Worm (Caenorhabditis elegans): Measurements from ENCODE around the gene nhr-59.
A peak's percentile ranks its signal among the peaks of the same experiment; 100 is the strongest.

DNA sequence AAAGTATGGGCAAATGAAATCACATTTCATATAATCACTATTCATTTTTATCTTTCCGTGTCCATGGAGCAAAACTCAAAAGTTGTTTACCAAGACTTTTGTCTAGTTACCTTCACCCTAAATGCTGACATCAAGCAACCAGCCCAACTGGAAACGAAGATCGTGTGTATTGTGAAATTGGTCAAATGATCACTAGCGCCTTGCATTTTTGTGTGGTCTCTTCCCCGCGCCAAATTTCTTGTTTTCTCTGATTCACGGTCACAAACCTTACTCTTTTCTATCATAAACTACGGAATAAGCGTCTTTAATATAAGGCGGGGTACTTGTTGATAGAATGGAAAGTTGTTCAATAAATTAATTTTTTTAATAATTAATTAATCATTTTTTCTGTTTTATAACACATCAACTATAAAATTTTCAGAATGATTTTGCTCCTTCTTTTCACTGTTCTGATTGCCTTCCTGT, 27.9 kb downstream of the nhr-59 start, which contains the start of gene cyp-33C7:
- TF ChIP-seq F57A8.1 (GFP tag; optimal IDR thresholded peaks at IDR 0.05) (no peak), F49E8.2 (tag; optimal IDR thresholded peaks at IDR 0.05; ENCODE audit: insufficient read depth) (no peak), madf-6 (GFP tag; IDR thresholded peaks at IDR 0.05) (no peak), efl-1 (GFP tag; optimal IDR thresholded peaks at IDR 0.05) (no peak), nfya-2 (GFP tag; IDR thresholded peaks at IDR 0.05) (no peak), hlh-12 (tag; optimal IDR thresholded peaks at IDR 0.05) (no peak), snpc-3.4 (tag; optimal IDR thresholded peaks at IDR 0.05) (no peak), mcd-1 (GFP tag; IDR thresholded peaks at IDR 0.05) (0 out of 2 replicates have a peak, but pooled peaks have one; percentile 11)
